Fruit fly (Drosophila melanogaster): ENCODE measurements around the gene Pus10.

The Pus10 gene

DNA sequence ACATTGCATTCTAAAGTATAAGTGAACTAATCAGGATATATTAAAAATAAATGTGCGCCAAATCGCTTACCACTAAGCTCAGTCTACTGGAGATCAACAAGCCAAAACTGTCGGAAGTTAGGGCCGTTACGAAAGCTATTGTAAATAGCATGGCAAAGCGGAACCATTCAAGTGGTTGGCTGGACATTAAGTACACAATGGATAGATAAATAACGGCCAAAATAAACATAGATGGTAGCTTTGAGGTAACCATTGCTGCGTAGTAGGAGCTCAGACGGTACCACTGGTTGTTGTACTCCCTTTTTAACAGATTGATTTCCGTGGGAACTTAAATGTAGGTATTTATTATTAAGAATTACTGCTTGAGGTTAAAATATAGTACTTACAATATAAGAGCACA, 37.4 kb downstream of the Pus10 start (continued):
- TF ChIP-seq row (GFP tag; IDR thresholded peaks at IDR 0.05) = no peak
- no peak for TF ChIP-seq otp (GFP tag; IDR thresholded peaks at IDR 0.05)
- TF ChIP-seq CG17612 (GFP tag; IDR thresholded peaks at IDR 0.05) = no peak
- peak; percentile 14 for TF ChIP-seq HmgZ (tag; optimal IDR thresholded peaks at IDR 0.05)
- no peak for TF ChIP-seq slbo (GFP tag; IDR thresholded peaks at IDR 0.05)
- TF ChIP-seq Xbp1 (GFP tag; optimal IDR thresholded peaks at IDR 0.05) = no peak
- TF ChIP-seq ara (GFP tag; IDR thresholded peaks at IDR 0.05) = no peak
- peak; percentile 20 for TF ChIP-seq CrebB (tag; optimal IDR thresholded peaks at IDR 0.05)

DNA sequence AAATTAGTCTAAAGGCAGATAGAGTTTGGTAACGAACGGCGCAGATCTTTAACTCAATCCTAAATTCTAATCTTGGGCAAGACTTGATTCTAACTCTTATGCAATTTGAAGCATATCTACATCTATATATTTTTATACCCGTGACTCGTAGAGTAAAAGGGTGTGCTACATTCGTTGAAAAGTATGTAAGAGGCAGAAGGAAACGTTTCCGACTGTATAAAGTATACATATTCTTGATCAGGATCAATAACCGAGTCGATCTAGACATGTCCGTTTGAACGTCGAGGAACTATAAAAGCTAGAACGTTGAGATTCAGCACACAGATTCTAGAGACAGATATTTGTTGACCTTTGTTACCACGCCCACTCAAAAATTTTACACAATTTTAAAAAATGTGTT, 38.7 kb downstream of the Pus10 start, which contains the start of gene CG13694:
TSS of gene CG13694 (minus strand) at position 101 of the 400 bp plus-strand sequence.
- no peak for TF ChIP-seq Drgx (GFP tag; IDR thresholded peaks at IDR 0.05)
- no peak for TF ChIP-seq caup (GFP tag; optimal IDR thresholded peaks at IDR 0.05; ENCODE audit: severe bottlenecking)
- TF ChIP-seq zen (tag; optimal IDR thresholded peaks at IDR 0.05) = no peak
- TF ChIP-seq stc (GFP tag; IDR thresholded peaks at IDR 0.05) = no peak
- TF ChIP-seq Hr78 (GFP tag; optimal IDR thresholded peaks at IDR 0.05) = no peak
- TF ChIP-seq Tbp (GFP tag; optimal IDR thresholded peaks at IDR 0.05) = no peak
- TF ChIP-seq CG2129 (GFP tag; IDR thresholded peaks at IDR 0.05; ENCODE audit: partially characterized antibody) = no peak
- TF ChIP-seq NC2β (GFP tag; optimal IDR thresholded peaks at IDR 0.05) = no peak
- no peak for TF ChIP-seq CG18764 (GFP tag; optimal IDR thresholded peaks at IDR 0.05)
- TF ChIP-seq lmd (GFP tag; IDR thresholded peaks at IDR 0.05) = no peak

DNA sequence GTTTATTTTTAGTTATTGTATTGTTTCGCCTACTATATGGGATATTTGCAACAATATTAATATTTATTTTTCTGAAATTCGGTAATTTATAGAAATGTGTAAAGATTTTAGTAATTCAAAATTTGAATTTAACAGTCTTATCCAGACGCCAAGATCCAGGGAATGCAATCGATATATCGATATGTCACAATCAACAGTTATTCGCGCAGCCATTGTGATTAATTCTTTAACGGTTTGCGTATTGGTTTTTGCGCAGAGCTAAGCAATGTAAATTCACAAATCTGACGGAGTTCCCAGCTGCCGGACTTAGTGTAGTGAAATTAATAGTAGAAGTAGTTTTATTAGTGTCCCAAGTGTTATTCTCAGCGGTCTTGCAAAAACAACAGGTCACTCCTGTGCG, 40.7 kb downstream of the Pus10 start, which contains the start of gene ND-15:
TSS of gene ND-15 (plus strand) at position 298 of the 400 bp plus-strand sequence.
- TF ChIP-seq sd (tag; optimal IDR thresholded peaks at IDR 0.05) = peak; percentile 54
- TF ChIP-seq sens-2 (GFP tag; IDR thresholded peaks at IDR 0.05) = no peak
- no peak for TF ChIP-seq Sry-β (GFP tag; optimal IDR thresholded peaks at IDR 0.05)
- peak; percentile 43 for TF ChIP-seq CTCF (GFP tag; optimal IDR thresholded peaks at IDR 0.05)
- peak; percentile 92 for TF ChIP-seq phol (tag; optimal IDR thresholded peaks at IDR 0.05)
- peak; percentile 50 for TF ChIP-seq CG15479 (GFP tag; optimal IDR thresholded peaks at IDR 0.05)
- no peak for TF ChIP-seq maf-S (GFP tag; optimal IDR thresholded peaks at IDR 0.05)
- peak; percentile 72 for TF ChIP-seq pzg (GFP tag; optimal IDR thresholded peaks at IDR 0.05)
- no peak for TF ChIP-seq CG12155 (GFP tag; optimal IDR thresholded peaks at IDR 0.05)
- TF ChIP-seq Sry-δ (GFP tag; optimal IDR thresholded peaks at IDR 0.05) = peak; percentile 79
- no peak for TF ChIP-seq CG12744 (GFP tag; optimal IDR thresholded peaks at IDR 0.05)
- no peak for TF ChIP-seq NC2α (GFP tag; optimal IDR thresholded peaks at IDR 0.05)
- TF ChIP-seq vnd (GFP tag; IDR thresholded peaks at IDR 0.05; ENCODE audit: partially characterized antibody) = peak; percentile 66
- no peak for TF ChIP-seq CG15011 (GFP tag; optimal IDR thresholded peaks at IDR 0.05)
- no peak for TF ChIP-seq B-H1 (GFP tag; IDR thresholded peaks at IDR 0.05)
- TF ChIP-seq CG4424 (GFP tag; optimal IDR thresholded peaks at IDR 0.05) = no peak
- no peak for TF ChIP-seq pum (GFP tag; optimal IDR thresholded peaks at IDR 0.05)
- TF ChIP-seq CG3163 (GFP tag; optimal IDR thresholded peaks at IDR 0.05) = no peak
- TF ChIP-seq Dfd (GFP tag; optimal IDR thresholded peaks at IDR 0.05) = no peak
- no peak for TF ChIP-seq CG43689 (GFP tag; IDR thresholded peaks at IDR 0.05)
- TF ChIP-seq Vsx1 (GFP tag; optimal IDR thresholded peaks at IDR 0.05) = no peak
- no peak for TF ChIP-seq Six4 (GFP tag; optimal IDR thresholded peaks at IDR 0.05)
- no peak for TF ChIP-seq dysf (GFP tag; IDR thresholded peaks at IDR 0.05)
- no peak for TF ChIP-seq sisA (GFP tag; IDR thresholded peaks at IDR 0.05)
- TF ChIP-seq CG16813 (GFP tag; IDR thresholded peaks at IDR 0.05; ENCODE audit: partially characterized antibody) = peak; percentile 82
- TF ChIP-seq CG10366 (GFP tag; IDR thresholded peaks at IDR 0.05) = no peak
- no peak for TF ChIP-seq bab2 (GFP tag; optimal IDR thresholded peaks at IDR 0.05)
- no peak for TF ChIP-seq gcm (GFP tag; optimal IDR thresholded peaks at IDR 0.05)
- no peak for TF ChIP-seq mam (GFP tag; optimal IDR thresholded peaks at IDR 0.05)
- peak; percentile 54; the same call in 2 of the 3 replicates for TF ChIP-seq Doc3 (GFP tag; IDR thresholded peaks at IDR 0.05; ENCODE audit: partially characterized antibody)
- no peak for TF ChIP-seq CG8924 (tag; optimal IDR thresholded peaks at IDR 0.05)
- TF ChIP-seq chinmo (GFP tag; IDR thresholded peaks at IDR 0.05; ENCODE audit: partially characterized antibody) = peak; percentile 84; the same call in 2 of the 4 replicates

Data from whole organism, embryonic.